Worm (Caenorhabditis elegans): ENCODE measurements around the gene DC2.5.

DNA sequence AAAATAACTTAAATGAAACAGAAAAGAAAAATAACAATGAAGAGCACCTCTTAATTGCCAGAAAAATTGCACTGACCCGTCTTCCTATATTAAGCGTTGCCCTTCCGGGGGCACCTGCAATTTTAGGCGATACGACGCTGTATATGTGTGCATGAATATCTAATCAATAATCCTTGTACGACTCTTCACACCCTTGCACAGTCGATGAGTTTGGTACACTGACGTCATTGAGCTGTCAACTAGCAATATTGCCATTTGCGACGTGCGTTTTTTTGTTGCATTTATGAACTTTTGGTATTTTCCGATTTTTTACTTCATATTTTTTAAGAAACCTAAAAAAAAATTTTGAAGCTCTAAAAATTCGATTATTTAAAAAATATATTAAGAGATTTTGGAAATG, 33.5 kb upstream of the DC2.5 start, which contains the start of gene kin-34:
- no peak for TF ChIP-seq him-1 (tag; optimal IDR thresholded peaks at IDR 0.05)
- TF ChIP-seq ceh-79 (tag; optimal IDR thresholded peaks at IDR 0.05) = no peak
- TF ChIP-seq pha-4 (tag; optimal IDR thresholded peaks at IDR 0.05) = no peak
- TF ChIP-seq B0019.2 (GFP tag; conservative IDR thresholded peaks at IDR 0.05) = no peak
- no peak for TF ChIP-seq unc-62 (GFP tag; optimal IDR thresholded peaks at IDR 0.05)
- no peak for TF ChIP-seq ets-4 (GFP tag; optimal IDR thresholded peaks at IDR 0.05)
- TF ChIP-seq fkh-3 (tag; optimal IDR thresholded peaks at IDR 0.05) = no peak
- TF ChIP-seq C06A6.2 (GFP tag; conservative IDR thresholded peaks at IDR 0.05) = no peak
- TF ChIP-seq snpc-4 (GFP tag; optimal IDR thresholded peaks at IDR 0.05) = no peak
- TF ChIP-seq snpc-4 (tag; optimal IDR thresholded peaks at IDR 0.05) = no peak
- no peak for TF ChIP-seq madf-3 (GFP tag; IDR thresholded peaks at IDR 0.05)
- no peak for TF ChIP-seq C17E4.6 (GFP tag; IDR thresholded peaks at IDR 0.05)
